Fruit fly (Drosophila melanogaster) whole organism, prepupa: Measurements from ENCODE around the gene CG11069.

Source experiments
- CG11294 ChIP-seq: fragments of 200-800 bp; sonication (Bioruptor generic); IDR thresholded peaks from 2 replicates; pipeline ENCODE4 v1.3.6; 2022; ENCODE audit warnings: missing biosample characterization, missing genetic modification characterization
- CG31627 ChIP-seq: fragments of 200-800 bp; sonication (Bioruptor generic); optimal IDR thresholded peaks from 3 replicates; lab custom pipeline; 2016; ENCODE audit warnings: missing biosample characterization, missing genetic modification characterization
- OdsH ChIP-seq: fragments of 200-800 bp; sonication (Bioruptor generic); optimal IDR thresholded peaks from 3 replicates; lab custom pipeline; 2016; ENCODE audit warnings: missing biosample characterization, missing genetic modification characterization
- Sox102F ChIP-seq: fragments of 200-800 bp; sonication (Bioruptor generic); optimal IDR thresholded peaks from 2 replicates; lab custom pipeline; 2016; ENCODE audit warnings: missing biosample characterization, mild to moderate bottlenecking, missing genetic modification characterization
- topi ChIP-seq: fragments of 200-800 bp; sonication (Bioruptor generic); optimal IDR thresholded peaks from 3 replicates; lab custom pipeline; 2016; ENCODE audit warnings: missing biosample characterization, missing genetic modification characterization

DNA sequence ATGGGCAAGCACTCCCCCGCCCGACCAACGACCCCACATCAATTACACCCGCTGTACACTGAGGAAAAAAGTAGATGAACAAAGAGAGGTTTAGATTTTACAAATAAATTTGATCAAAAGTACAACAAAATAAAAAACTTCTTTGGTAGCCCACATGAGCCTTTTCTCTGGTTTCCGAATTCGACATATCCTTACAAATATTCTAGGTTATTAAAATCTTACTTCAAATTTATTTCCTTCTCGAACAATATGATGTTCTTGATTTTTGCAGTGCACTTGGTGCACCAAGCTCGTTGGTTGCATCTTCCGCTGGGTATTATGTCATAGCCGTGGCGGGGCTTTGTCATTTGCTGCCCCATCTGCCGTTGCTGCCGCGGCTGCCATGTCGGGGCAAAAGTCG, 12.1 kb downstream of the CG11069 start:
- TF ChIP-seq topi (no peak), OdsH (no peak), CG11294 (no peak), CG31627 (no peak), Sox102F (GFP tag; lab: Kevin White, UChicago) (no peak)
